Worm (Caenorhabditis elegans): ENCODE data around the gene F17E9.5.
"Not testable (repeated sequence)": the region's sequence is repeated elsewhere in the genome, so short reads cannot be mapped to it uniquely, and the experiment has no call there.

F17E9.5 gene

ce11 chrIV:8342385-8342784, 3.2 kb upstream of the F17E9.5 start, which contains the start of gene lgc-5:
Gene lgc-5 (plus strand): TSS chrIV:8342685.
- TF ChIP-seq klf-2 (GFP tag; conservative IDR thresholded peaks at IDR 0.05) (no peak), ztf-29 (GFP tag; IDR thresholded peaks at IDR 0.05) (no peak), flt-1 (GFP tag; IDR thresholded peaks at IDR 0.05) (no peak), T22C8.4 (GFP tag; IDR thresholded peaks at IDR 0.05) (no peak), ref-1 (GFP tag; conservative IDR thresholded peaks at IDR 0.05) (no peak), med-1 (GFP tag; optimal IDR thresholded peaks at IDR 0.05; ENCODE audit: insufficient read depth) (no peak), cog-1 (tag; optimal IDR thresholded peaks at IDR 0.05) (no peak)

DNA sequence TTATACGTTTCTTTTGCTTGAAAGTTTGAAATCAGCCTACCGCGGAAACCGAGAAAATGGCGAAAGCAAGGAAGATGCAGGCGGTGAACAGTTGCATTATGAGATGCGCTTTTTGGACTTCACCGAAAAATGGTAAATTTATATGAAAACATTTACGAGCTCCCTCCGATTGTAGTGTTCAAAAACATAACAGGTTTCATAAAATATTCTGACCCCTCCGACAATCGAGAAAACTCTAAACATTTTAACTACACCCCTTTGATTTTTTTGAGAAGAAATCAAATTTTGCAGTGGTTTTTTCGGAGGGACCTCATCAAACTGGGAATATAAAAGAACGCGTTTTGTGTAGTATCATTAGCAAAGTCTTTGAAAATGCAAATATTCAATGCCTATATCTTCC, 1.4 kb downstream of the F17E9.5 start, which contains the start of the genes F17E9.18 and F17E9.15:
Gene F17E9.18, minus strand, starts transcription at position 101 of the 400 bp plus-strand sequence.
Gene F17E9.15, plus strand, starts transcription at position 368 of the 400 bp plus-strand sequence.
- TF ChIP-seq cog-1 (tag; optimal IDR thresholded peaks at IDR 0.05) = no peak
- no peak for TF ChIP-seq flt-1 (GFP tag; IDR thresholded peaks at IDR 0.05)

DNA sequence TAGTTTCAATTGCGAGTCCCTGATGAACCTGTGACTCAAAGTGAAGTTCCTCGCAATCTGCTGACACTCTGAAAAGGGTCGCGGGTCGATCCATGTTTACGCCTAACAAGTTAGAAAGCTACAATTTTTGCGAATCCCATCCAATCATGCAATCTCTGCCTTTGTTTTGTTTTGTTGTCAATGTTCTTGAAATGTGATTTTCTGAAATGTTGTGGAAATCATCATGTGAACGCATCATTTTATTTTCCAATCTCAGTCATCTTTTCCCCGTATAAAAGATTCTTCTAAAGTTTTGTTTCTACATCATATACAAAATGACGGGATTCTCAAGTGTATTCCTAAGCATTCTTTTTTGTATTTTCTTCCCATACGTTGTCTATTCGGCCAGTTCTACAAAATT, 2.5 kb downstream of the F17E9.5 start, which contains the start of gene F17E9.4:
Gene F17E9.4, plus strand, starts transcription at position 301 of the 400 bp plus-strand sequence.
- TF ChIP-seq cog-1 (tag; optimal IDR thresholded peaks at IDR 0.05) = no peak
- no peak for TF ChIP-seq tab-1 (GFP tag; IDR thresholded peaks at IDR 0.05)
- no peak for TF ChIP-seq ref-1 (GFP tag; conservative IDR thresholded peaks at IDR 0.05)
- no peak for TF ChIP-seq klf-2 (GFP tag; conservative IDR thresholded peaks at IDR 0.05)
- TF ChIP-seq med-1 (GFP tag; optimal IDR thresholded peaks at IDR 0.05; ENCODE audit: insufficient read depth) = no peak
- TF ChIP-seq ztf-29 (GFP tag; IDR thresholded peaks at IDR 0.05) = no peak
- no peak for TF ChIP-seq T22C8.4 (GFP tag; IDR thresholded peaks at IDR 0.05)
- TF ChIP-seq flt-1 (GFP tag; IDR thresholded peaks at IDR 0.05) = no peak
- TF ChIP-seq ztf-23 (GFP tag; IDR thresholded peaks at IDR 0.05) = no peak

DNA sequence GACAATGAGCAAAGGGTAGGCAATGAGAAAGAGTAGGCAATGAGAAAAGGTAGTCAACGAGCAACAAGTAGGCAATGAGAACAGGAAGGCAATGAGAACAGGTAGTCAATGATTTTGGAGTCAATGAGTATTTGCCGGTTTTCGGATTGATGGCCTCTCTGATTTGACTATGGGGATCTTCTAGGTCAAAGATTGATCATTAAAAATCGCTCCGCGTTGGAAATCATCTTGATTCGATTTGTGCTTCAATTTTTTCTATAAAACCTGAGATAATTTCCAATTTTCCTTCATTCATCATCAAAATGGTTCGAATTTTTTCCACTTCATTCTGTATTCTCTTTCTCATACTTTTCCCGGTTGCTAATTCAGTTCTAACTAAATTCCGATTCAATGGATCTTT, 6.4 kb downstream of the F17E9.5 start, which contains the start of gene F17E9.16:
Gene F17E9.16, plus strand, starts transcription at position 301 of the 400 bp plus-strand sequence.
- TF ChIP-seq ztf-29 (GFP tag; IDR thresholded peaks at IDR 0.05); klf-2 (GFP tag; conservative IDR thresholded peaks at IDR 0.05); T22C8.4 (GFP tag; IDR thresholded peaks at IDR 0.05): not testable (repeated sequence)

- TF ChIP-seq ztf-23 (GFP tag; IDR thresholded peaks at IDR 0.05) = no peak
- no peak for TF ChIP-seq T22C8.4 (GFP tag; IDR thresholded peaks at IDR 0.05)
- no peak for TF ChIP-seq ztf-29 (GFP tag; IDR thresholded peaks at IDR 0.05)
- no peak for TF ChIP-seq tab-1 (GFP tag; IDR thresholded peaks at IDR 0.05)
- TF ChIP-seq cog-1 (tag; optimal IDR thresholded peaks at IDR 0.05) = no peak
- TF ChIP-seq flt-1 (GFP tag; IDR thresholded peaks at IDR 0.05) = no peak
- no peak for TF ChIP-seq med-1 (GFP tag; optimal IDR thresholded peaks at IDR 0.05; ENCODE audit: insufficient read depth)
- TF ChIP-seq klf-2 (GFP tag; conservative IDR thresholded peaks at IDR 0.05) = no peak
- TF ChIP-seq ref-1 (GFP tag; conservative IDR thresholded peaks at IDR 0.05) = no peak
These were observed 9.0 kb downstream of the F17E9.5 start, which contains the start of gene F17E9.3 for ce11 chrIV:8354572-8354971. Gene F17E9.3 (plus strand): TSS chrIV:8354872.

DNA sequence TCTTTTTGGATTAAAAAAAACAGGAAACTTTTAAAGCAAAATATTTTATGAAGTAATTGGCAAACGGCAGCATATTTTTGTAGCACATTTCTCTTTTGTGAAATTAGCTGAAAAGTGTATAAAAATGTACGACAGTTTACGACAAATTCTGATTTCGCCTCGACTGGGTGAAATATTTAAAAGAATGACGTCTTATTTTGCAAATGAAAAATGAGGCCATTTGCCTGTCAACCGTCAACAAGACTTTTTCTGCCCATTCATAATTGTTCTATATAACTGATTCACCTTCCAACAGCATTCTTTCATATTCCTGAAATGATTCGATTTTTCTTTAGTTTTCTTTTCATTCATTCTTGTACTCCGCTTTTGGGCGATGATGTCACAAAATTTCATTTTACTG, 10.0 kb downstream of the F17E9.5 start, which contains the start of the genes F17E9.2 and col-116:
Gene F17E9.2, plus strand, starts transcription at position 301 of the 400 bp plus-strand sequence.
Gene col-116, plus strand, starts transcription at position 315 of the 400 bp plus-strand sequence.
- TF ChIP-seq tab-1 (GFP tag; IDR thresholded peaks at IDR 0.05) = no peak
- TF ChIP-seq med-1 (GFP tag; optimal IDR thresholded peaks at IDR 0.05; ENCODE audit: insufficient read depth) = no peak
- no peak for TF ChIP-seq flt-1 (GFP tag; IDR thresholded peaks at IDR 0.05)
- TF ChIP-seq ztf-29 (GFP tag; IDR thresholded peaks at IDR 0.05) = no peak
- TF ChIP-seq cog-1 (tag; optimal IDR thresholded peaks at IDR 0.05) = no peak
- TF ChIP-seq ztf-23 (GFP tag; IDR thresholded peaks at IDR 0.05) = no peak

DNA sequence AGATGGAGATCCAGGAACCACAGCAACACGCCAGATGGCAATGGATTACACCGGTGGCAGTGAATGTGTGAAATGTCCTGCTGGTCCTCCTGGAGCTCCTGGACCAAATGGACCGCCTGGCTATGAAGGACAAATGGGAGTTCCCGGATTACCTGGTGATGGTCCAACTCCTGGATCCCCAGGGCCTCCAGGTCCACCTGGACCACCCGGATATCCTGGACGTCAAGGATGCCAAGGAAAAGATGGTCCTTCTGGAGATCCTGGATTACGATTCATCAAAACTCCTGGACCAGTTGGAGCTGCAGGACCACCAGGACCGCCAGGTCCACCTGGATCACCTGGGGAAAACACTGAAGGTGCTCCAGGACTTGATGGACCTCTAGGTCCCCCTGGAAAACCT, 11.7 kb downstream of the F17E9.5 start:
- TF ChIP-seq ztf-29 (GFP tag; IDR thresholded peaks at IDR 0.05) (no peak), cog-1 (tag; optimal IDR thresholded peaks at IDR 0.05) (no peak), flt-1 (GFP tag; IDR thresholded peaks at IDR 0.05) (no peak), tab-1 (GFP tag; IDR thresholded peaks at IDR 0.05) (no peak), T22C8.4 (GFP tag; IDR thresholded peaks at IDR 0.05) (no peak), med-1 (GFP tag; optimal IDR thresholded peaks at IDR 0.05; ENCODE audit: insufficient read depth) (no peak), klf-2 (GFP tag; conservative IDR thresholded peaks at IDR 0.05) (no peak), ref-1 (GFP tag; conservative IDR thresholded peaks at IDR 0.05) (no peak), ztf-23 (GFP tag; IDR thresholded peaks at IDR 0.05) (no peak)

DNA sequence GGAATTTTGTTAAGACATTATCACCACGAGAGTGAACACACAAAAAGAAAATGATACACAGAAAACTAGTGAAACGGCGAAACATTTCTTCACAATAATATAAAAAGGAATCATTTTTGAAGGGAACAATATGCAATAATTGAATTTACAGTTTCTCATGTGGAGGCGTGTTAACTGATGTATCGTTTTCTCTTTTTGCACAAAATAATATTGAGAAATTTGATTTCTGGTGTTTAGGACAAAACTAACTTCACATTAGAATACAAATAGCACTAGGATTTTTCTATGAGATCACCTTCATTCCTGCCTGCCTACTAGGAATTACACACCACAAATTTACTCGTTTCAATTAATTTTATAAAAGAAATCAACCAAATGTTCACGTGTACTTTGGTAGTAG, 12.9 kb downstream of the F17E9.5 start, which contains the start of gene D2096.13:
Gene D2096.13, minus strand, starts transcription at position 101 of the 400 bp plus-strand sequence.
- no peak for TF ChIP-seq flt-1 (GFP tag; IDR thresholded peaks at IDR 0.05)
- no peak for TF ChIP-seq ztf-29 (GFP tag; IDR thresholded peaks at IDR 0.05)
- no peak for TF ChIP-seq cog-1 (tag; optimal IDR thresholded peaks at IDR 0.05)
- no peak for TF ChIP-seq med-1 (GFP tag; optimal IDR thresholded peaks at IDR 0.05; ENCODE audit: insufficient read depth)
- no peak for TF ChIP-seq klf-2 (GFP tag; conservative IDR thresholded peaks at IDR 0.05)
- TF ChIP-seq tab-1 (GFP tag; IDR thresholded peaks at IDR 0.05) = no peak
- TF ChIP-seq ztf-23 (GFP tag; IDR thresholded peaks at IDR 0.05) = no peak
- no peak for TF ChIP-seq ref-1 (GFP tag; conservative IDR thresholded peaks at IDR 0.05)
- no peak for TF ChIP-seq T22C8.4 (GFP tag; IDR thresholded peaks at IDR 0.05)

ce11 chrIV:8359716-8360407, 14.2 kb downstream of the F17E9.5 start, which contains the start of gene D2096.5:
Gene D2096.5 (minus strand): TSS chrIV:8359766.
- TF ChIP-seq ref-1 (GFP tag; conservative IDR thresholded peaks at IDR 0.05) (no peak), flt-1 (GFP tag; IDR thresholded peaks at IDR 0.05) (no peak), cog-1 (tag; optimal IDR thresholded peaks at IDR 0.05) (no peak), ztf-29 (GFP tag; IDR thresholded peaks at IDR 0.05) (no peak), ztf-23 (GFP tag; IDR thresholded peaks at IDR 0.05) (no peak), tab-1 (GFP tag; IDR thresholded peaks at IDR 0.05) (no peak), klf-2 (GFP tag; conservative IDR thresholded peaks at IDR 0.05) (no peak), med-1 (GFP tag; optimal IDR thresholded peaks at IDR 0.05; ENCODE audit: insufficient read depth) (no peak), T22C8.4 (GFP tag; IDR thresholded peaks at IDR 0.05) (no peak)

Data from whole organism, midembryonic.